Worm (Caenorhabditis elegans) whole organism, early embryonic: ENCODE measurements around the gene frpr-3.

Experiments used
- B0310.2 ChIP-seq: sonication (generic microtip); optimal IDR thresholded peaks from 2 replicates; lab custom pipeline; 2016; ENCODE audit warnings: mild to moderate bottlenecking, missing genetic modification characterization, missing compliant biosample characterization
- F13C5.2 ChIP-seq: sonication (generic microtip); optimal IDR thresholded peaks from 2 replicates; lab custom pipeline; 2017; ENCODE audit warnings: mild to moderate bottlenecking, missing genetic modification characterization, inconsistent platforms, missing compliant biosample characterization
- aly-1 ChIP-seq: sonication (generic microtip); optimal IDR thresholded peaks from 2 replicates; lab custom pipeline; 2016; ENCODE audit warnings: missing genetic modification characterization, missing compliant biosample characterization
- ama-1 ChIP-seq: fragments of 150-350 bp; optimal IDR thresholded peaks from 2 replicates; lab custom pipeline; 2014
- flt-1 ChIP-seq: fragments of 200-800 bp; sonication (Bioruptor generic); IDR thresholded peaks from 2 replicates; pipeline ENCODE4 v1.3.6; 2022; ENCODE audit warnings: missing genetic modification characterization, missing compliant biosample characterization
- hmg-4 ChIP-seq: fragments of 200-800 bp; sonication (Bioruptor generic); optimal IDR thresholded peaks from 2 replicates; lab custom pipeline; 2018; ENCODE audit warnings: mild to moderate bottlenecking, missing genetic modification characterization, missing compliant biosample characterization
- scrt-1 ChIP-seq: fragments of 200-800 bp; sonication (Bioruptor generic); IDR thresholded peaks from 2 replicates; pipeline ENCODE4 v1.3.6; 2022; ENCODE audit warnings: missing genetic modification characterization, missing compliant biosample characterization
- sea-1 ChIP-seq: fragments of 200-800 bp; sonication (Bioruptor generic); conservative IDR thresholded peaks from 2 replicates; pipeline ENCODE4 v1.3.6; 2022; ENCODE audit warnings: missing genetic modification characterization, missing compliant biosample characterization

DNA sequence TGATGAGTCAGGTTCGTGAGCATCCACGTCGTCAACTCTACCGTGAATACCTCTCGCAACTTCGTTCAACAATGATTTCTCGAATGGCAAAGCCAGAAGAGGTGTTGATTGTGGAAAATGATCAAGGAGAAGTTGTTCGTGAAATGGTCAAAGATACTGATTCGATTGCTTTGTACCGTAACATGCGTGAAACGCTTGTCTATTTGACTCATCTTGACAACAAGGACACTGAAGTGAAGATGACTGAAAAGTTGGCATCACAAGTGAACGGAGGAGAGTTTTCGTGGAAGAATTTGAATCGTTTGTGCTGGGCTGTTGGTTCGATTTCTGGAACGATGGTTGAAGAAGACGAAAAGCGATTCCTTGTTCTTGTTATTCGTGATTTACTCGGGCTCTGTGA lies 35.6 kb downstream of the frpr-3 start:
- TF ChIP-seq flt-1 (GFP tag; lab: Robert Waterston, UW) (no peak), hmg-4 (GFP tag; lab: Kevin White, UChicago) (no peak), F13C5.2 (tag; lab: Kevin White, UChicago) (no peak), sea-1 (GFP tag; lab: Robert Waterston, UW) (no peak), aly-1 (no peak), B0310.2 (tag; lab: Kevin White, UChicago) (no peak), scrt-1 (GFP tag; lab: Robert Waterston, UW) (no peak), ama-1 (lab: Kevin White, UChicago) (no peak)
